Fruit fly (Drosophila melanogaster): Measurements from ENCODE around the gene CG15043.

The CG15043 gene

dm6 chrX:18512271-18512679 is 18.3 kb upstream of the CG15043 start, which contains the start of gene Ggt-1:
TSS of gene Ggt-1 (minus strand) at chrX:18512521.
- TF ChIP-seq Eip78C (GFP tag) (peak; percentile 33), svp (GFP tag) (peak; percentile 91), topi (GFP tag; optimal IDR thresholded peaks at IDR 0.05) (no peak), ss (GFP tag; optimal IDR thresholded peaks at IDR 0.05) (peak in 1 of 2 experiments; percentile 12), CG6163 (GFP tag; IDR thresholded peaks at IDR 0.05) (0 out of 3 replicates have a peak, but pooled peaks have one; percentile 14)

DNA sequence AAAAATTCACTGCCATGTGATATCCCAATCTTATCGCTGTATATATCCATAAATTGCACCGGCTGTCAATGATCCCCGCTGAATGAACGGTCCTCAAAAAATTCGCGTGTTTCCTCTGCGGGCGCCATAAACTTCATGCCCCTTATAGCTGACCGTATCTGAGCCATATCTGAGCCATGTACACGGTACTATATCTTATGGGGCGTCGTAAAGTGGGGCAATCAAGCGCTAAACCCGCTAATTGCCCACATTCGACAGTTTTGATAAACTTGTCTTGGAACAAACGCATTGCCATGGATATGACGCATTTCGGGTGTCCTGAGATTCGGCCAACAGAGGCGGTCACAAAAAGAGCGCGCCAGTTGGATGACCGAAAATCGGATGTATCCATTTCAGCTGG is 16.9 kb upstream of the CG15043 start:
- TF ChIP-seq CG9139 (GFP tag; optimal IDR thresholded peaks at IDR 0.05) (no peak), CG11762 (GFP tag; optimal IDR thresholded peaks at IDR 0.05; ENCODE audit: insufficient read depth) (no peak), CG6792 (GFP tag; optimal IDR thresholded peaks at IDR 0.05) (no peak), lz (GFP tag; optimal IDR thresholded peaks at IDR 0.05) (no peak), Eip93F (GFP tag; optimal IDR thresholded peaks at IDR 0.05) (no peak), ss (GFP tag; optimal IDR thresholded peaks at IDR 0.05) (no peak), Gug (GFP tag; IDR thresholded peaks at IDR 0.05) (no peak)

dm6 chrX:18509430-18509829 is 15.5 kb upstream of the CG15043 start:
- no peak for TF ChIP-seq Ets96B (tag; optimal IDR thresholded peaks at IDR 0.05)
- no peak for TF ChIP-seq CG10631 (GFP tag; optimal IDR thresholded peaks at IDR 0.05)
- no peak for TF ChIP-seq cyc (GFP tag; optimal IDR thresholded peaks at IDR 0.05)
- TF ChIP-seq Eip75B (GFP tag; optimal IDR thresholded peaks at IDR 0.05), result no peak
- no peak for TF ChIP-seq eg (GFP tag; IDR thresholded peaks at IDR 0.05)
- TF ChIP-seq fkh (GFP tag; optimal IDR thresholded peaks at IDR 0.05), result no peak
- TF ChIP-seq vri (GFP tag; optimal IDR thresholded peaks at IDR 0.05), result peak; percentile 5

DNA sequence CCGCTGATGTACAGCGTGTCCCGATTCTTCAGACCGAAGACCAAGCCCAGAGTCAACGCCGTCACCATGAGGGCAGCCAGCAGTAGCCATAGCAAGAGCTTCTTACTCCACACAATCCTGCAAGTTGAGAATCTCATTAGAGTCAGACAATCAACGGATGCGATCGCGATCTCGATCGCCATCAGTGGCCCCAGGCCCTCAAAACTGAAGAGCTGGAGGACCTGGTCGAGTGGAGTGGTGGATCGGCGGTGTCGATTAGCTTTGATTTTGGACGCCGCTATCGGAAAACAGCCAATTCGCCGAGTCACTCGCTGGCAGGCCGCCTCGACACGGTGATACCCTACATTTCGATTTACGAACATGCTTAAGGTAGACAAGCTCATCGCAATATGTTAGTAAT is 14.6 kb upstream of the CG15043 start:
- no peak for TF ChIP-seq topi (GFP tag; optimal IDR thresholded peaks at IDR 0.05)
- no peak for TF ChIP-seq CG3919 (GFP tag; optimal IDR thresholded peaks at IDR 0.05)
- no peak for TF ChIP-seq CG16779 (tag; optimal IDR thresholded peaks at IDR 0.05)
- TF ChIP-seq Eip93F (GFP tag; optimal IDR thresholded peaks at IDR 0.05), result no peak
- no peak for TF ChIP-seq CG6808 (GFP tag; optimal IDR thresholded peaks at IDR 0.05)
- TF ChIP-seq CG11762 (GFP tag; optimal IDR thresholded peaks at IDR 0.05; ENCODE audit: insufficient read depth), result no peak
- TF ChIP-seq achi (GFP tag; optimal IDR thresholded peaks at IDR 0.05), result no peak
- no peak for TF ChIP-seq dsx (GFP tag; optimal IDR thresholded peaks at IDR 0.05; ENCODE audit: poor library complexity, severe bottlenecking)
- no peak for TF ChIP-seq Hr39 (GFP tag; optimal IDR thresholded peaks at IDR 0.05)
- TF ChIP-seq pdm3 (GFP tag; optimal IDR thresholded peaks at IDR 0.05), result no peak
- TF ChIP-seq Hr4 (GFP tag; optimal IDR thresholded peaks at IDR 0.05), result no peak
- no peak for TF ChIP-seq dac (GFP tag; optimal IDR thresholded peaks at IDR 0.05)

dm6 chrX:18506639-18507528 is 12.9 kb upstream of the CG15043 start:
- peak; percentile 42 for TF ChIP-seq CG3032 (tag; optimal IDR thresholded peaks at IDR 0.05)
- peak; percentile 52 for TF ChIP-seq CG11902 (GFP tag; optimal IDR thresholded peaks at IDR 0.05)
- peak; percentile 67 for TF ChIP-seq Hr4 (GFP tag; optimal IDR thresholded peaks at IDR 0.05)
- peak; percentile 11 for TF ChIP-seq Eip93F (GFP tag; optimal IDR thresholded peaks at IDR 0.05)
- TF ChIP-seq Met (GFP tag; optimal IDR thresholded peaks at IDR 0.05), result peak; percentile 83
- TF ChIP-seq CG11294 (GFP tag; IDR thresholded peaks at IDR 0.05), result peak; percentile 56; the same call in 1 of the 2 replicates
- TF ChIP-seq pdm3 (GFP tag; optimal IDR thresholded peaks at IDR 0.05), result peak; percentile 74
- peak in 1 of 2 experiments; percentile 1 for TF ChIP-seq ss (GFP tag; optimal IDR thresholded peaks at IDR 0.05)
- no peak for TF ChIP-seq Blimp-1 (GFP tag; optimal IDR thresholded peaks at IDR 0.05)
- peak; percentile 27 for TF ChIP-seq Lpt (GFP tag; optimal IDR thresholded peaks at IDR 0.05)
- TF ChIP-seq Sox15 (GFP tag; optimal IDR thresholded peaks at IDR 0.05), result peak; percentile 22
- TF ChIP-seq Ets21C (GFP tag; optimal IDR thresholded peaks at IDR 0.05), result peak; percentile 42
- peak; percentile 72 for TF ChIP-seq esn (GFP tag; optimal IDR thresholded peaks at IDR 0.05)
- peak; percentile 82 for TF ChIP-seq CG3919 (GFP tag; optimal IDR thresholded peaks at IDR 0.05)
- peak; percentile 71 for TF ChIP-seq lz (GFP tag; optimal IDR thresholded peaks at IDR 0.05)
- peak; percentile 73 for TF ChIP-seq CG10669 (GFP tag; optimal IDR thresholded peaks at IDR 0.05)
- TF ChIP-seq CG16779 (tag; optimal IDR thresholded peaks at IDR 0.05), result peak; percentile 45
- peak; percentile 31 for TF ChIP-seq fkh (GFP tag; optimal IDR thresholded peaks at IDR 0.05)
- TF ChIP-seq Hr39 (GFP tag; optimal IDR thresholded peaks at IDR 0.05), result peak; percentile 59
- TF ChIP-seq dac (GFP tag; optimal IDR thresholded peaks at IDR 0.05), result peak; percentile 66
- TF ChIP-seq Sox102F (GFP tag; optimal IDR thresholded peaks at IDR 0.05), result peak; percentile 69
- peak; percentile 61 for TF ChIP-seq CG6792 (GFP tag; optimal IDR thresholded peaks at IDR 0.05)
- peak; percentile 84 for TF ChIP-seq CG8119 (GFP tag; IDR thresholded peaks at IDR 0.05)
- TF ChIP-seq CG32006 (GFP tag; optimal IDR thresholded peaks at IDR 0.05), result peak; percentile 70
- peak; percentile 69 for TF ChIP-seq cyc (GFP tag; optimal IDR thresholded peaks at IDR 0.05)
- TF ChIP-seq Eip75B (GFP tag; optimal IDR thresholded peaks at IDR 0.05), result peak; percentile 70
